Worm (Caenorhabditis elegans) whole organism, late embryonic: ENCODE measurements around the gene R07E3.1.

Experiments
- K09A11.1 ChIP-seq: sonication (generic microtip); optimal IDR thresholded peaks from 2 replicates; lab custom pipeline; 2017; ENCODE audit warnings: antibody characterized with exemption, mild to moderate bottlenecking, missing genetic modification characterization, missing compliant biosample characterization; ENCODE audit not compliant: insufficient read depth
- ama-1 ChIP-seq: fragments of 150-350 bp; optimal IDR thresholded peaks from 2 replicates; lab custom pipeline; 2014
- ceh-31 ChIP-seq: sonication (generic microtip); optimal IDR thresholded peaks from 2 replicates; lab custom pipeline; 2016; ENCODE audit warnings: missing genetic modification characterization, missing compliant biosample characterization
- ets-4 ChIP-seq: sonication (generic microtip); optimal IDR thresholded peaks from 2 replicates; lab custom pipeline; 2016; ENCODE audit warnings: missing genetic modification characterization, missing compliant biosample characterization
- fkh-10 ChIP-seq: fragments of 150-350 bp; optimal IDR thresholded peaks from 2 replicates; lab custom pipeline; 2014; ENCODE audit warnings: missing biosample characterization, missing genetic modification reagents, missing genetic modification characterization
- hlh-15 ChIP-seq: sonication (generic microtip); optimal IDR thresholded peaks from 2 replicates; lab custom pipeline; 2016; ENCODE audit warnings: missing genetic modification characterization, missing compliant biosample characterization
- nhr-11 ChIP-seq: fragments of 150-350 bp; optimal IDR thresholded peaks from 2 replicates; lab custom pipeline; 2014; ENCODE audit warnings: missing biosample characterization, missing genetic modification characterization
- npax-4 ChIP-seq: sonication (generic microtip); optimal IDR thresholded peaks from 2 replicates; lab custom pipeline; 2016; ENCODE audit warnings: missing genetic modification characterization, missing compliant biosample characterization
- pat-9 ChIP-seq: fragments of 200-800 bp; sonication (Bioruptor generic); optimal IDR thresholded peaks from 2 replicates; lab custom pipeline; 2018; ENCODE audit warnings: mild to moderate bottlenecking, missing genetic modification characterization, moderate library complexity, missing compliant biosample characterization
- pha-4 ChIP-seq: fragments of 150-350 bp; optimal IDR thresholded peaks from 2 replicates; lab custom pipeline; 2018; ENCODE audit warnings: missing biosample characterization, missing genetic modification reagents, missing genetic modification characterization
- sox-2 ChIP-seq: fragments of 200-800 bp; sonication (Bioruptor generic); IDR thresholded peaks from 2 replicates; pipeline ENCODE4 v1.3.6; 2022; ENCODE audit warnings: missing genetic modification reagents, missing genetic modification characterization, missing compliant biosample characterization
- tbx-2 ChIP-seq: sonication (generic microtip); optimal IDR thresholded peaks from 2 replicates; lab custom pipeline; 2016; ENCODE audit warnings: missing genetic modification characterization, missing compliant biosample characterization
- tbx-7 ChIP-seq: sonication (generic microtip); optimal IDR thresholded peaks from 2 replicates; lab custom pipeline; 2016; ENCODE audit warnings: missing genotype, missing genetic modification characterization, missing compliant biosample characterization
- ttx-3 ChIP-seq: sonication (generic microtip); optimal IDR thresholded peaks from 2 replicates; lab custom pipeline; 2016; ENCODE audit warnings: missing genetic modification reagents, missing genetic modification characterization, missing compliant biosample characterization

DNA sequence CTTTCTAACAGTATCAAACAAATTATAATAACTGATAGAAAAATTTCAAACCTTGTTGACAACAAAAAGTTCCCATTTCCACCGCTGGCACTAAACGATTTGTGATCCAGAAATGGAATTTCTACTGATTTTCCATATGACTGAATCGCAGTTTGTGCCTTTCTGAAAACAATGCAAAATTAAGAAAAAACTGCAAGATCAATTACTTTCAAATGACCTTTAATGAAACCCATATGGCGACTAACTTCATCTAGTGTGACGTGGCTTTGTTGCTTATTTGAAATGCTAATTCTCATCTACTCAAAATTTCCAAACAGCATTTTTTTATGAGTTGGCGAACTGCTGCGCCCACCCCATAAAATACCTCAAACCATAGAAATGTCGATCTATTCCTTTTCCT lies 33.5 kb downstream of the R07E3.1 start, which contains the start of gene F41E7.7:
- TF ChIP-seq ets-4 (tag; lab: Kevin White, UChicago) (no peak), sox-2 (no peak), ceh-31 (no peak), pha-4 (no peak), K09A11.1 (tag; lab: Kevin White, UChicago) (no peak), ama-1 (lab: Kevin White, UChicago) (no peak), ttx-3 (tag; lab: Kevin White, UChicago) (no peak), tbx-2 (tag; lab: Kevin White, UChicago) (no peak), npax-4 (tag; lab: Kevin White, UChicago) (no peak), nhr-11 (tag; lab: Kevin White, UChicago) (no peak), fkh-10 (GFP tag; lab: Kevin White, UChicago) (no peak), hlh-15 (tag; lab: Kevin White, UChicago) (no peak), pat-9 (tag; lab: Kevin White, UChicago) (no peak), tbx-7 (no peak)
